Worm (Caenorhabditis elegans) whole organism, L1 larva: Measurements from ENCODE around the gene cyp-35A5.

Experiments
- C04F5.9 ChIP-seq: sonication (generic microtip); optimal IDR thresholded peaks from 2 replicates; lab custom pipeline; 2016; ENCODE audit warnings: missing genetic modification characterization, missing compliant biosample characterization
- C16A3.4 ChIP-seq: fragments of 150-350 bp; optimal IDR thresholded peaks from 2 replicates; lab custom pipeline; 2014; ENCODE audit warnings: missing biosample characterization, missing genetic modification characterization
- Y116A8C.19 ChIP-seq: sonication (generic microtip); optimal IDR thresholded peaks from 2 replicates; lab custom pipeline; 2016; ENCODE audit warnings: missing compliant biosample characterization, missing genetic modification characterization, borderline replicate concordance
- aly-2 ChIP-seq: fragments of 150-350 bp; optimal IDR thresholded peaks from 2 replicates; lab custom pipeline; 2014; ENCODE audit warnings: missing biosample characterization, missing genetic modification characterization
- ama-1 ChIP-seq: fragments of 150-350 bp; optimal IDR thresholded peaks from 2 replicates; lab custom pipeline; 2014
- ceh-63 ChIP-seq: fragments of 200-800 bp; sonication (Bioruptor generic); optimal IDR thresholded peaks from 2 replicates; lab custom pipeline; 2018; ENCODE audit warnings: mild to moderate bottlenecking, missing genetic modification characterization, missing compliant biosample characterization
- ceh-88 ChIP-seq: fragments of 200-800 bp; sonication (Bioruptor generic); IDR thresholded peaks from 2 replicates; pipeline ENCODE4 v1.3.6; 2022; ENCODE audit warnings: missing genetic modification characterization, missing compliant biosample characterization
- ceh-90 ChIP-seq: sonication (generic microtip); optimal IDR thresholded peaks from 2 replicates; lab custom pipeline; 2016; ENCODE audit warnings: missing genetic modification characterization, missing compliant biosample characterization
- dpl-1 ChIP-seq, 3 experiments: fragments of 150-350 bp in 2 of 3; sonication (generic microtip) in 1 of 3; optimal IDR thresholded peaks; 2 replicates each; lab custom pipeline; 2014 to 2017; ENCODE audit warnings: missing biosample characterization in 3 of 3, missing genetic modification characterization in 3 of 3, missing genetic modification reagents in 3 of 3
- efl-1 ChIP-seq, 4 experiments: fragments of 150-350 bp; optimal IDR thresholded peaks in 3 of 4; peaks in 1 of 4; 1 replicate in 1 of 4; 2 replicates in 3 of 4; lab custom pipeline; 2014; ENCODE audit warnings: missing biosample characterization in 2 of 4, missing genetic modification characterization in 2 of 4, missing genetic modification reagents in 2 of 4
- efl-3 ChIP-seq: fragments of 200-800 bp; sonication (Bioruptor generic); optimal IDR thresholded peaks from 2 replicates; lab custom pipeline; 2018; ENCODE audit warnings: mild to moderate bottlenecking, missing genetic modification characterization, missing compliant biosample characterization
- egl-13 ChIP-seq: sonication (generic microtip); optimal IDR thresholded peaks from 2 replicates; lab custom pipeline; 2016; ENCODE audit warnings: missing genotype, missing genetic modification reagents, missing genetic modification characterization, missing compliant biosample characterization
- elt-2 ChIP-seq: sonication (generic microtip); optimal IDR thresholded peaks from 2 replicates; lab custom pipeline; 2016; ENCODE audit warnings: missing genetic modification characterization, mild to moderate bottlenecking, inconsistent platforms, missing compliant biosample characterization, missing genetic modification reagents
- fkh-4 ChIP-seq: sonication (generic microtip); optimal IDR thresholded peaks from 2 replicates; lab custom pipeline; 2016; ENCODE audit warnings: missing compliant biosample characterization, missing genetic modification characterization, borderline replicate concordance
- grh-1 ChIP-seq: fragments of 200-800 bp; sonication (Bioruptor generic); IDR thresholded peaks from 2 replicates; pipeline ENCODE4 v1.3.6; 2022; ENCODE audit warnings: missing genetic modification reagents, missing genetic modification characterization, missing compliant biosample characterization
- hlh-4 ChIP-seq: sonication (generic microtip); optimal IDR thresholded peaks from 2 replicates; lab custom pipeline; 2016; ENCODE audit warnings: mild to moderate bottlenecking, missing genetic modification characterization, missing compliant biosample characterization
- hpl-2 ChIP-seq: fragments of 150-350 bp; optimal IDR thresholded peaks from 2 replicates; lab custom pipeline; 2014; ENCODE audit warnings: missing biosample characterization, missing genetic modification reagents, missing genetic modification characterization
- isw-1 ChIP-seq: fragments of 200-800 bp; sonication (Bioruptor generic); IDR thresholded peaks from 2 replicates; pipeline ENCODE4 v1.3.6; 2022; ENCODE audit warnings: missing genetic modification characterization, missing compliant biosample characterization
- lin-15B ChIP-seq: fragments of 150-350 bp; sonication (generic microtip); optimal IDR thresholded peaks from 3 replicates; lab custom pipeline; 2014; ENCODE audit warnings: missing biosample characterization, missing genetic modification characterization
- lsy-2 ChIP-seq, 2 experiments: fragments of 150-350 bp; optimal IDR thresholded peaks; 2 replicates each; lab custom pipeline; 2014; ENCODE audit warnings: missing biosample characterization in 2 of 2, missing genetic modification characterization in 2 of 2
- mab-9 ChIP-seq: fragments of 200-800 bp; sonication (Bioruptor generic); IDR thresholded peaks from 2 replicates; pipeline ENCODE4 v1.3.6; 2022; ENCODE audit warnings: missing genetic modification reagents, missing genetic modification characterization, missing compliant biosample characterization
- mef-2 ChIP-seq: fragments of 150-350 bp; optimal IDR thresholded peaks from 2 replicates; lab custom pipeline; 2014; ENCODE audit warnings: missing biosample characterization, missing genetic modification characterization
- mep-1 ChIP-seq: fragments of 150-350 bp; optimal IDR thresholded peaks from 2 replicates; lab custom pipeline; 2014; ENCODE audit warnings: missing biosample characterization, missing genetic modification characterization
- nhr-12 ChIP-seq: sonication (generic microtip); optimal IDR thresholded peaks from 2 replicates; lab custom pipeline; 2017; ENCODE audit warnings: missing biosample characterization, missing genetic modification characterization
- nhr-237 ChIP-seq: fragments of 150-350 bp; optimal IDR thresholded peaks from 2 replicates; lab custom pipeline; 2014; ENCODE audit warnings: missing biosample characterization, missing genetic modification characterization
- nhr-47 ChIP-seq: sonication (generic microtip); optimal IDR thresholded peaks from 2 replicates; lab custom pipeline; 2016; ENCODE audit warnings: mild to moderate bottlenecking, missing genetic modification characterization, moderate library complexity, missing compliant biosample characterization
- nhr-71 ChIP-seq: sonication (generic microtip); optimal IDR thresholded peaks from 2 replicates; lab custom pipeline; 2016; ENCODE audit warnings: mild to moderate bottlenecking, missing genetic modification characterization, moderate library complexity, missing compliant biosample characterization
- nhr-90 ChIP-seq: sonication (generic microtip); optimal IDR thresholded peaks from 2 replicates; lab custom pipeline; 2016; ENCODE audit warnings: mild to moderate bottlenecking, missing genetic modification characterization, missing compliant biosample characterization; ENCODE audit not compliant: poor library complexity
- pag-3 ChIP-seq: sonication (generic microtip); optimal IDR thresholded peaks from 2 replicates; lab custom pipeline; 2017; ENCODE audit warnings: missing genetic modification characterization, mild to moderate bottlenecking, missing compliant biosample characterization, antibody characterized with exemption, borderline replicate concordance; ENCODE audit not compliant: insufficient read depth
- pax-3 ChIP-seq: fragments of 200-800 bp; sonication (Bioruptor generic); optimal IDR thresholded peaks from 2 replicates; lab custom pipeline; 2018; ENCODE audit warnings: mild to moderate bottlenecking, missing genetic modification characterization, moderate library complexity, missing compliant biosample characterization
- pqm-1 ChIP-seq: sonication (generic microtip); optimal IDR thresholded peaks from 3 replicates; lab custom pipeline; 2017; ENCODE audit warnings: missing biosample characterization, missing genetic modification characterization
- rnt-1 ChIP-seq: sonication (generic microtip); optimal IDR thresholded peaks from 2 replicates; lab custom pipeline; 2016; ENCODE audit warnings: mild to moderate bottlenecking, missing genetic modification characterization, moderate library complexity, missing compliant biosample characterization
- skn-1 ChIP-seq: fragments of 150-350 bp; optimal IDR thresholded peaks from 2 replicates; lab custom pipeline; 2014; ENCODE audit warnings: missing biosample characterization, missing genetic modification characterization
- snpc-4 ChIP-seq: fragments of 150-350 bp; optimal IDR thresholded peaks from 2 replicates; lab custom pipeline; 2014; ENCODE audit warnings: missing biosample characterization, missing genetic modification characterization
- sox-4 ChIP-seq: sonication (generic microtip); optimal IDR thresholded peaks from 2 replicates; lab custom pipeline; 2016; ENCODE audit warnings: missing genetic modification characterization, missing compliant biosample characterization
- tlp-1 ChIP-seq: fragments of 150-350 bp; optimal IDR thresholded peaks from 2 replicates; lab custom pipeline; 2014; ENCODE audit warnings: missing biosample characterization, missing genetic modification characterization
- unc-30 ChIP-seq: sonication (generic microtip); optimal IDR thresholded peaks from 2 replicates; lab custom pipeline; 2017; ENCODE audit warnings: missing biosample characterization, missing genetic modification characterization
- unc-86 ChIP-seq: sonication (generic microtip); optimal IDR thresholded peaks from 2 replicates; lab custom pipeline; 2016; ENCODE audit warnings: missing genetic modification characterization, missing compliant biosample characterization
- unc-98 ChIP-seq: fragments of 200-800 bp; sonication (Bioruptor generic); IDR thresholded peaks from 2 replicates; pipeline ENCODE4 v1.3.6; 2022; ENCODE audit warnings: missing genetic modification characterization, missing compliant biosample characterization
- vab-15 ChIP-seq: sonication (generic microtip); optimal IDR thresholded peaks from 2 replicates; lab custom pipeline; 2017; ENCODE audit warnings: missing genotype, mild to moderate bottlenecking, missing genetic modification characterization, missing compliant biosample characterization
- xbp-1 ChIP-seq: sonication (generic microtip); optimal IDR thresholded peaks from 2 replicates; lab custom pipeline; 2016; ENCODE audit warnings: missing genetic modification characterization, missing compliant biosample characterization
- zag-1 ChIP-seq: fragments of 150-350 bp; optimal IDR thresholded peaks from 2 replicates; lab custom pipeline; 2014; ENCODE audit warnings: missing biosample characterization, missing genetic modification characterization
- zip-4 ChIP-seq: fragments of 200-800 bp; sonication (Bioruptor generic); optimal IDR thresholded peaks from 2 replicates; lab custom pipeline; 2018; ENCODE audit warnings: mild to moderate bottlenecking, missing genetic modification characterization, moderate library complexity, missing compliant biosample characterization
- ztf-11 ChIP-seq, 2 experiments: sonication (generic microtip); optimal IDR thresholded peaks; 2 replicates each; lab custom pipeline; 2016 to 2017; ENCODE audit warnings: missing genetic modification characterization in 2 of 2, missing biosample characterization in 1 of 2, missing compliant biosample characterization in 1 of 2
- ztf-4 ChIP-seq: fragments of 150-350 bp; optimal IDR thresholded peaks from 2 replicates; lab custom pipeline; 2014; ENCODE audit warnings: missing biosample characterization, missing genetic modification characterization

The cyp-35A5 gene

DNA sequence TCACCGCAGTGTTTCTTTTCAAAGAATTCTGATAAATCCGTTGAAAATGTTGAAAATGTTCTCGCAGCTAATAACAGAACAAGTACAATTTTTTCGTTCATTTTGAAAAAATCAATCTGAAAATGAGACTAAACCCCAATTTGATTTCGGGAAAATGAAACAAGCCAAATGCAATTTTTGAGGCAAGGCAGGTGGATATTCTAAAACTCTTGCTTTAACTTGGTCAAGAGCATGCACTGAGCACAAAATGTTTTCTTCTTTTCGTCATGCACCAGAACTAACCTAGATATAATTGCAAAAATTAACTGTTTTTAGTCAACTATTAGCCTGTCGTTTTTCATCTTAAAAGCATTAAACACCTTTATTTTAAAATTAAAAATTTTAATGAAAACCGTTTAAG lies 36.0 kb upstream of the cyp-35A5 start, which contains the start of gene irld-22:
irld-22 (minus strand) TSS at position 101 of the 400 bp plus-strand sequence.
- TF ChIP-seq tlp-1 (tag; lab: Kevin White, UChicago) (no peak), rnt-1 (tag; lab: Kevin White, UChicago) (no peak), zag-1 (no peak), zip-4 (no peak), Y116A8C.19 (tag; lab: Kevin White, UChicago) (no peak), unc-98 (GFP tag; lab: Robert Waterston, UW) (no peak), hlh-4 (tag; lab: Kevin White, UChicago) (no peak), ceh-63 (GFP tag; lab: Kevin White, UChicago) (no peak), C16A3.4 (tag; lab: Kevin White, UChicago) (no peak), lin-15B (no peak), lsy-2 (tag; optimal IDR thresholded peaks at IDR 0.05; lab: Kevin White, UChicago) (no peak), pag-3 (no peak), C04F5.9 (tag; lab: Kevin White, UChicago) (no peak), mab-9 (no peak), aly-2 (tag; lab: Kevin White, UChicago) (no peak)
- TF ChIP-seq, all 84 proteins: peak for 0

DNA sequence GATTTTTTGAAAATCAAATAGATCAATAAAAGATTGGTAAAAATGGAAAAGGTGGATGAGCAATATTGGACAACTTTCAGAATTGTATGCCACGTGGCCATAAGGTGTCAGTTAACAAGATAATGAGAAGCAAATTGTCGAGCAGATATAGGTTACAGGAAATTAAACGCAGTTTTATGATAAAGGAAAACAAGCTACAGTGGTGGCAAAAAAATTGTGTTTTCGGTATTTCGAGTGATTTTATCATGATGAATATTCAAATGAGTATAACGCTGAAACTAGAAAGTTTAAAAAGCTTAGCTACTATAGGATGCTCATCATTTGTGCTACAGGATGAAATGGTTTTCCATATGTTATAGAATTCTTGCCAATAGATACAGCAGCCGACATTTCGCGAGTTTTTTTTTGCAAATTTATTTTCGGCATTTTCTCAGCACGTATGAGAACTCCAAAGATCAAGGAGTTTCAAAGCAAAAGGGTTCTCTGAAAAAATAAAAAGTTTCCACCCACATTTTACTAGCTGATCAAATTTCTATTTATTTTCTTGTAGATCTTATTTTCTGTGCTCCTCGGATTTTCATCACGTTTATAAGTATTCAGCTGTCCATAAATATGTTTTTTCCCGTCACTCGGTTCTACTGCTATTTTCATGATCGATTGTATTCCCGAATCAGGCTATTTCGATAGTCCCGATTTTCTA lies 33.5 kb upstream of the cyp-35A5 start, which contains the start of the genes str-229 and srh-190:
str-229 (minus strand) TSS at position 101 of the 700 bp plus-strand sequence.
srh-190 (plus strand) TSS at position 650 of the 700 bp plus-strand sequence.
- TF ChIP-seq nhr-90, result no peak
- no peak for TF ChIP-seq efl-3
- no peak for TF ChIP-seq ama-1
- no peak for TF ChIP-seq nhr-12 (tag; lab: Kevin White, UChicago)
- no peak for TF ChIP-seq dpl-1 (GFP tag; optimal IDR thresholded peaks at IDR 0.05; lab: Kevin White, UChicago)
- TF ChIP-seq hlh-4 (tag; lab: Kevin White, UChicago), result no peak
- TF ChIP-seq vab-15, result no peak
- TF ChIP-seq ztf-4 (tag; lab: Kevin White, UChicago), result no peak
- TF ChIP-seq C04F5.9 (tag; lab: Kevin White, UChicago), result no peak
- no peak for TF ChIP-seq ztf-11 (tag; optimal IDR thresholded peaks at IDR 0.05; lab: Kevin White, UChicago)
- no peak for TF ChIP-seq ceh-90
- no peak for TF ChIP-seq unc-30
- TF ChIP-seq xbp-1 (tag; lab: Kevin White, UChicago), result no peak
- no peak for TF ChIP-seq zag-1
- no peak for TF ChIP-seq ceh-63 (GFP tag; lab: Kevin White, UChicago)
- TF ChIP-seq snpc-4 (tag; lab: Kevin White, UChicago), result no peak

DNA sequence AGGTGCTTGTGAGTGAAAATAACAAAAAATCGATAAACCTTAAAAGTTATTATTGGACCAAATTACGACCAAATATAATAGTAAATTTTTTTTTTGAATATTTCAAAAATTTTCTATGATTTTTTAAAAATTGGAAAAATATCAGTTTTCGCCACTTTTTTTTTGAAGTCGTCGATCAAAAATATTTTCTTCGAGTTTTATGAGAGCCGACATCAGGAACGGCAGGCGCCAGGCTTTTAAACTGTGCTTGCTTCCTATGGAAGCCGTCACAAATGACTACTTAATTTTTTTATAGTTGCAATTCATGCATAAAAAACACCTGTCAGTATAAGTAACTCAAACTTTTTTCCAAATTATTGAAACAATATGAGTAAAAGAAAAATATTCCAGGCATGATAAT lies 32.7 kb upstream of the cyp-35A5 start:
- TF ChIP-seq unc-30 (no peak), sox-4 (tag; lab: Kevin White, UChicago) (no peak), efl-1 (optimal IDR thresholded peaks at IDR 0.05; lab: Kevin White, UChicago) (no peak), efl-1 (GFP tag; optimal IDR thresholded peaks at IDR 0.05 in 1 of 2; lab: Kevin White, UChicago) (peak in 1 of 2 experiments; percentile 33), nhr-71 (no peak), fkh-4 (no peak), zip-4 (no peak), nhr-237 (tag; lab: Kevin White, UChicago) (no peak)

DNA sequence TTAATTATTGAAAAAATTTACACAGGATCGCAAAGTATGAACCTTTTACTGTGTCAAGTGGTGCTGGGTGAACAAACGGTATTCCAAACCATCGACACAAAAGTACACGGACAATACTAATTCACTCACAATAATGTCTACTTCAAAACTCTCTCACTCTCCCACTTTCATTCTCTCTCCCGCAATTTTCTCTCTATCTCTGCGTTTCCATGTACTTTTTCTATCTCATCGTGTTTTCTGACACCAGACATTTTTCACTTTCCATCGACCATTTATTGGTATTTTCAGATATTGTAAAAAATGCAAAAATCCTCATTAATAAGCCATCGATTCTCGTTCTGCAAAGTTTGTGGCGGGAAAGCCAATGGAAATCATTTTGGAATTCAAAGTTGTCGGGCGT lies 30.3 kb upstream of the cyp-35A5 start, which contains the start of gene nhr-156:
nhr-156 (plus strand) TSS at position 266 of the 400 bp plus-strand sequence.
- TF ChIP-seq mef-2 (tag; lab: Kevin White, UChicago) (no peak), nhr-47 (no peak), skn-1 (tag; lab: Kevin White, UChicago) (no peak), grh-1 (GFP tag; lab: Robert Waterston, UW) (no peak), aly-2 (tag; lab: Kevin White, UChicago) (no peak), unc-30 (no peak), tlp-1 (tag; lab: Kevin White, UChicago) (no peak), ceh-88 (GFP tag; lab: Robert Waterston, UW) (no peak), hpl-2 (GFP tag; lab: Kevin White, UChicago) (no peak), egl-13 (tag; lab: Kevin White, UChicago) (no peak), isw-1 (GFP tag; lab: Robert Waterston, UW) (no peak), pqm-1 (tag; lab: Kevin White, UChicago) (no peak), nhr-237 (tag; lab: Kevin White, UChicago) (no peak), rnt-1 (tag; lab: Kevin White, UChicago) (peak; percentile 11), zip-4 (no peak), mep-1 (tag; lab: Kevin White, UChicago) (no peak), pax-3 (no peak), efl-1 (optimal IDR thresholded peaks at IDR 0.05; lab: Kevin White, UChicago) (peak in 1 of 2 experiments; percentile 22), efl-1 (GFP tag; optimal IDR thresholded peaks at IDR 0.05 in 1 of 2; lab: Kevin White, UChicago) (peak in 1 of 2 experiments; percentile 8), elt-2 (tag; lab: Kevin White, UChicago) (no peak), unc-86 (tag; lab: Kevin White, UChicago) (no peak), Y116A8C.19 (tag; lab: Kevin White, UChicago) (no peak), lin-15B (no peak)
